Fruit fly (Drosophila melanogaster) whole organism, prepupa: ENCODE measurements around the gene CG4041.
A peak's percentile ranks its signal among the peaks of the same experiment; 100 is the strongest.

Experiments used
- Blimp-1 ChIP-seq: fragments of 200-800 bp; sonication (Bioruptor generic); optimal IDR thresholded peaks from 3 replicates; lab custom pipeline; 2017; ENCODE audit warnings: missing biosample characterization, missing genetic modification characterization, mild to moderate bottlenecking, moderate library complexity, missing genetic modification reagents
- CG10631 ChIP-seq: fragments of 200-800 bp; sonication (Bioruptor generic); optimal IDR thresholded peaks from 2 replicates; lab custom pipeline; 2016; ENCODE audit warnings: missing biosample characterization, missing genetic modification characterization
- CG10669 ChIP-seq: fragments of 200-800 bp; sonication (Bioruptor generic); optimal IDR thresholded peaks from 3 replicates; lab custom pipeline; 2018; ENCODE audit warnings: missing biosample characterization, mild to moderate bottlenecking, missing genetic modification characterization, moderate library complexity
- CG11294 ChIP-seq: fragments of 200-800 bp; sonication (Bioruptor generic); IDR thresholded peaks from 2 replicates; pipeline ENCODE4 v1.3.6; 2022; ENCODE audit warnings: missing biosample characterization, missing genetic modification characterization
- CG11762 ChIP-seq: fragments of 200-800 bp; sonication (Bioruptor generic); optimal IDR thresholded peaks from 3 replicates; lab custom pipeline; 2016; ENCODE audit warnings: missing biosample characterization, missing genetic modification characterization; ENCODE audit not compliant: insufficient read depth
- CG15336 ChIP-seq: fragments of 200-800 bp; sonication (Bioruptor generic); IDR thresholded peaks from 2 replicates; pipeline ENCODE4 v1.3.6; 2022; ENCODE audit warnings: missing biosample characterization, missing genetic modification characterization
- CG1621 ChIP-seq: fragments of 200-800 bp; sonication (Bioruptor generic); optimal IDR thresholded peaks from 3 replicates; lab custom pipeline; 2018; ENCODE audit warnings: missing biosample characterization, mild to moderate bottlenecking, missing genetic modification characterization
- CG16779 ChIP-seq: fragments of 200-800 bp; sonication (Bioruptor generic); optimal IDR thresholded peaks from 3 replicates; lab custom pipeline; 2017; ENCODE audit warnings: missing biosample characterization, mild to moderate bottlenecking, missing genetic modification characterization
- CG31627 ChIP-seq: fragments of 200-800 bp; sonication (Bioruptor generic); optimal IDR thresholded peaks from 3 replicates; lab custom pipeline; 2016; ENCODE audit warnings: missing biosample characterization, missing genetic modification characterization
- CG32006 ChIP-seq: fragments of 200-800 bp; sonication (Bioruptor generic); optimal IDR thresholded peaks from 3 replicates; lab custom pipeline; 2017; ENCODE audit warnings: missing biosample characterization, mild to moderate bottlenecking, missing genetic modification characterization
- CG34406 ChIP-seq: fragments of 200-800 bp; sonication (Bioruptor generic); optimal IDR thresholded peaks from 3 replicates; lab custom pipeline; 2016; ENCODE audit warnings: missing biosample characterization, missing genetic modification characterization
- CG3919 ChIP-seq: fragments of 200-800 bp; sonication (Bioruptor generic); optimal IDR thresholded peaks from 3 replicates; lab custom pipeline; 2016; ENCODE audit warnings: missing biosample characterization, missing genetic modification characterization
- CG6163 ChIP-seq: fragments of 200-800 bp; sonication (Bioruptor generic); IDR thresholded peaks from 3 replicates; pipeline ENCODE4 v1.3.6; 2022; ENCODE audit warnings: missing biosample characterization, missing genetic modification characterization
- CG6276 ChIP-seq: fragments of 200-800 bp; sonication (Bioruptor generic); optimal IDR thresholded peaks from 2 replicates; lab custom pipeline; 2017; ENCODE audit warnings: missing biosample characterization, mild to moderate bottlenecking, missing genetic modification characterization
- CG6792 ChIP-seq: fragments of 200-800 bp; sonication (Bioruptor generic); optimal IDR thresholded peaks from 3 replicates; lab custom pipeline; 2016; ENCODE audit warnings: missing biosample characterization, missing genetic modification characterization
- CG6854 ChIP-seq: fragments of 200-800 bp; sonication (Bioruptor generic); optimal IDR thresholded peaks from 2 replicates; lab custom pipeline; 2017; ENCODE audit warnings: missing biosample characterization, mild to moderate bottlenecking, missing genetic modification characterization
- CG8319 ChIP-seq: fragments of 200-800 bp; sonication (Bioruptor generic); optimal IDR thresholded peaks from 3 replicates; lab custom pipeline; 2016; ENCODE audit warnings: missing biosample characterization, missing genetic modification characterization
- CG8632 ChIP-seq: fragments of 200-800 bp; sonication (Bioruptor generic); optimal IDR thresholded peaks from 3 replicates; lab custom pipeline; 2016; ENCODE audit warnings: missing biosample characterization, missing genetic modification characterization
- CG9139 ChIP-seq: fragments of 200-800 bp; sonication (Bioruptor generic); optimal IDR thresholded peaks from 3 replicates; lab custom pipeline; 2017; ENCODE audit warnings: missing biosample characterization, mild to moderate bottlenecking, missing genetic modification characterization
- Eip75B ChIP-seq: fragments of 200-800 bp; sonication (Bioruptor generic); optimal IDR thresholded peaks from 3 replicates; lab custom pipeline; 2016; ENCODE audit warnings: missing biosample characterization, missing genetic modification characterization
- Eip78C ChIP-seq: fragments of 200-800 bp; sonication (Bioruptor generic); peaks from one replicate; lab custom pipeline; 2016; ENCODE audit warnings: missing biosample characterization, missing genetic modification characterization
- Ets21C ChIP-seq: fragments of 200-800 bp; sonication (Bioruptor generic); optimal IDR thresholded peaks from 3 replicates; lab custom pipeline; 2016; ENCODE audit warnings: missing biosample characterization, missing genetic modification characterization
- Ets96B ChIP-seq: fragments of 200-800 bp; optimal IDR thresholded peaks from 2 replicates; lab custom pipeline; 2019; ENCODE audit warnings: missing biosample characterization, mild to moderate bottlenecking, missing genetic modification characterization, moderate library complexity
- Gug ChIP-seq: fragments of 200-800 bp; sonication (Bioruptor generic); IDR thresholded peaks from 2 replicates; pipeline ENCODE4 v1.3.6; 2022; ENCODE audit warnings: missing biosample characterization, missing genetic modification characterization
- Hr38 ChIP-seq: sonication (Bioruptor generic); optimal IDR thresholded peaks from 2 replicates; lab custom pipeline; 2016; ENCODE audit warnings: missing biosample characterization, missing genetic modification characterization
- Hr39 ChIP-seq: fragments of 200-800 bp; sonication (Bioruptor generic); optimal IDR thresholded peaks from 2 replicates; lab custom pipeline; 2016; ENCODE audit warnings: missing biosample characterization, missing genetic modification characterization
- Met ChIP-seq: fragments of 200-800 bp; sonication (Bioruptor generic); optimal IDR thresholded peaks from 3 replicates; lab custom pipeline; 2016; ENCODE audit warnings: missing biosample characterization, missing genetic modification characterization
- OdsH ChIP-seq: fragments of 200-800 bp; sonication (Bioruptor generic); optimal IDR thresholded peaks from 3 replicates; lab custom pipeline; 2016; ENCODE audit warnings: missing biosample characterization, missing genetic modification characterization
- Smox ChIP-seq: fragments of 200-800 bp; sonication (Bioruptor generic); optimal IDR thresholded peaks from 3 replicates; lab custom pipeline; 2016; ENCODE audit warnings: missing biosample characterization, missing genetic modification characterization
- Sox102F ChIP-seq: fragments of 200-800 bp; sonication (Bioruptor generic); optimal IDR thresholded peaks from 2 replicates; lab custom pipeline; 2016; ENCODE audit warnings: missing biosample characterization, mild to moderate bottlenecking, missing genetic modification characterization
- Sox14 ChIP-seq: fragments of 200-800 bp; sonication (Bioruptor generic); optimal IDR thresholded peaks from 3 replicates; lab custom pipeline; 2016; ENCODE audit warnings: missing biosample characterization, missing genetic modification characterization
- dac ChIP-seq: fragments of 200-800 bp; sonication (Bioruptor generic); optimal IDR thresholded peaks from 2 replicates; lab custom pipeline; 2017; ENCODE audit warnings: missing biosample characterization, mild to moderate bottlenecking, missing genetic modification characterization
- dsx ChIP-seq: fragments of 200-800 bp; optimal IDR thresholded peaks from 3 replicates; lab custom pipeline; 2019; ENCODE audit warnings: missing biosample characterization, mild to moderate bottlenecking, missing genetic modification characterization, moderate library complexity; ENCODE audit not compliant: poor library complexity, severe bottlenecking
- eg ChIP-seq: fragments of 200-800 bp; sonication (Bioruptor generic); IDR thresholded peaks from 3 replicates; pipeline ENCODE4 v1.3.6; 2022; ENCODE audit warnings: missing biosample characterization, missing genetic modification characterization
- esn ChIP-seq: fragments of 200-800 bp; sonication (Bioruptor generic); optimal IDR thresholded peaks from 2 replicates; lab custom pipeline; 2016; ENCODE audit warnings: missing biosample characterization, mild to moderate bottlenecking, missing genetic modification characterization, moderate library complexity
- fd59A ChIP-seq: fragments of 200-800 bp; sonication (Bioruptor generic); optimal IDR thresholded peaks from 2 replicates; lab custom pipeline; 2017; ENCODE audit warnings: missing biosample characterization, mild to moderate bottlenecking, missing genetic modification characterization, missing genetic modification reagents
- fd85E ChIP-seq: fragments of 200-800 bp; sonication (Bioruptor generic); optimal IDR thresholded peaks from 3 replicates; lab custom pipeline; 2016; ENCODE audit warnings: missing biosample characterization, missing genetic modification characterization
- fkh ChIP-seq: fragments of 200-800 bp; sonication (Bioruptor generic); optimal IDR thresholded peaks from 3 replicates; lab custom pipeline; 2017; ENCODE audit warnings: missing biosample characterization, mild to moderate bottlenecking, missing genetic modification characterization, moderate library complexity
- net ChIP-seq: fragments of 200-800 bp; sonication (Bioruptor generic); optimal IDR thresholded peaks from 3 replicates; lab custom pipeline; 2016; ENCODE audit warnings: missing biosample characterization, missing genetic modification characterization
- pdm3 ChIP-seq: fragments of 200-800 bp; sonication (Bioruptor generic); optimal IDR thresholded peaks from 3 replicates; lab custom pipeline; 2016; ENCODE audit warnings: missing biosample characterization, missing genetic modification characterization
- salr ChIP-seq, 2 experiments: fragments of 200-800 bp; sonication (Bioruptor generic); optimal IDR thresholded peaks; 3 replicates each; lab custom pipeline; 2016 to 2018; ENCODE audit warnings: missing biosample characterization in 2 of 2, missing genetic modification characterization in 2 of 2, mild to moderate bottlenecking in 1 of 2
- ss ChIP-seq, 2 experiments: fragments of 200-800 bp; sonication (Bioruptor generic); optimal IDR thresholded peaks; 2 replicates in 1 of 2; 3 replicates in 1 of 2; lab custom pipeline; 2017 to 2018; ENCODE audit warnings: mild to moderate bottlenecking in 2 of 2, missing biosample characterization in 2 of 2, missing genetic modification characterization in 2 of 2, moderate library complexity in 1 of 2
- svp ChIP-seq: fragments of 200-800 bp; sonication (Bioruptor generic); peaks from one replicate; lab custom pipeline; 2016; ENCODE audit warnings: missing biosample characterization, missing genetic modification characterization
- topi ChIP-seq: fragments of 200-800 bp; sonication (Bioruptor generic); optimal IDR thresholded peaks from 3 replicates; lab custom pipeline; 2016; ENCODE audit warnings: missing biosample characterization, missing genetic modification characterization
- vri ChIP-seq: fragments of 200-800 bp; sonication (Bioruptor generic); optimal IDR thresholded peaks from 3 replicates; lab custom pipeline; 2016; ENCODE audit warnings: missing biosample characterization, mild to moderate bottlenecking, missing genetic modification characterization

The CG4041 gene

DNA sequence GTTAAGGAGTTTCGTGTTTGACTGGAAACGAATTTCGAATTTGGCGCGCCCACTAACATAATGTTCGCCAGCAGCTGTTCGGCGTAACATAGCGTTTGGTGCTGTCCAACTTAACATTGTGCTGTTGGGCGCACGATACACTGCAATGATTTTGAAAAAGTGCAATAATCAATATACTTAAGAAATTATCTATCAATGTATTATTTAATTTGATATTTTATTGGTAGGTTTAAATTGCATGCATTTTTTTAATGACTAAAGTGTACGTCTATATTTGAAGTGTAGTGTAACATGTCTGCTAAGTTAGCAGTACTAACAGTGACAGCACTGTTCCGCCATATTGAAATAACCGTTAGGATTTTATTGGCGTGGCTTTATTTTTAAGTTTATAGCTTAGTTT, 11.7 kb downstream of the CG4041 start, which contains the start of gene CG6927 (continued):
- TF ChIP-seq CG10631 (peak; percentile 80), fkh (GFP tag; lab: Kevin White, UChicago) (no peak), pdm3 (GFP tag; lab: Kevin White, UChicago) (peak; percentile 54), CG16779 (peak; percentile 74), CG8319 (no peak), ss (GFP tag; optimal IDR thresholded peaks at IDR 0.05; lab: Kevin White, UChicago) (peak in 1 of 2 experiments; percentile 28), salr (GFP tag; optimal IDR thresholded peaks at IDR 0.05; lab: Kevin White, UChicago) (peak; percentile 34 to 53), CG15336 (peak; percentile 87), dac (peak; percentile 19), fd59A (peak; percentile 44), CG11762 (peak; percentile 28), CG8632 (GFP tag; lab: Kevin White, UChicago) (peak; percentile 65), Sox14 (peak; percentile 57), Sox102F (GFP tag; lab: Kevin White, UChicago) (peak; percentile 16), Smox (GFP tag; lab: Kevin White, UChicago) (peak; percentile 50), net (GFP tag; lab: Kevin White, UChicago) (peak; percentile 43), eg (peak; percentile 97), fd85E (no peak)

dm6 chrX:4896892-4897291, 21.4 kb downstream of the CG4041 start:
- TF ChIP-seq Ets96B (tag; lab: Kevin White, UChicago): no peak
- TF ChIP-seq svp (GFP tag; lab: Kevin White, UChicago): no peak
- TF ChIP-seq CG6792 (GFP tag; lab: Kevin White, UChicago): no peak
- TF ChIP-seq dac: no peak
- TF ChIP-seq dsx (GFP tag; lab: Kevin White, UChicago): no peak
- TF ChIP-seq CG11294: no peak
- no peak for TF ChIP-seq net (GFP tag; lab: Kevin White, UChicago)
- TF ChIP-seq CG31627 (GFP tag; lab: Kevin White, UChicago): no peak
- TF ChIP-seq Ets21C (GFP tag; lab: Kevin White, UChicago): no peak
- TF ChIP-seq OdsH (GFP tag; lab: Kevin White, UChicago): no peak
- TF ChIP-seq eg: no peak
- TF ChIP-seq CG10669 (GFP tag; lab: Kevin White, UChicago): no peak
- no peak for TF ChIP-seq Hr38 (GFP tag; lab: Kevin White, UChicago)
- no peak for TF ChIP-seq Met
- no peak for TF ChIP-seq CG1621
- no peak for TF ChIP-seq CG8319
- TF ChIP-seq CG3919: no peak
- no peak for TF ChIP-seq esn

DNA sequence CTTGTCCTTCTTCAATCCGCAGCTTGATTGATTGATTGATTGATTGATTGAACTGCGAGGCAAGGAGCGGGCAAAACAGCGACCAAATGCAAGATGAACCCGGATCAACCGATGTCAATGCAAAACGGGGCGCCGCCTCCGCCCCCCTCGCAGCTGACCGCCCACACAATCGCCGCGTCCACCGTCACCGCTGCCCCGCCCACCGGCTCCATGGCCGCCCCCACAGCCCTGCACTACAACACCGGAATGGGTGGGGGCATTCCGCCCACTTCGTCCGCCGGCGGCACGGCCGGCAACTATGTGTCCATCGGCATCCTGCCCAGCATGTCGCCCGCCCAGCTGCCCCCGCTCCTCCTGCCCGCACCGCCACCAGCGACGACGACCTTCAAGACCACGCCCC, 23.7 kb downstream of the CG4041 start:
- no peak for TF ChIP-seq CG16779
- no peak for TF ChIP-seq CG34406
- no peak for TF ChIP-seq Hr39 (GFP tag; lab: Kevin White, UChicago)
- TF ChIP-seq esn: no peak
- no peak for TF ChIP-seq CG6792 (GFP tag; lab: Kevin White, UChicago)
- TF ChIP-seq Blimp-1: no peak
- TF ChIP-seq pdm3 (GFP tag; lab: Kevin White, UChicago): no peak
- no peak for TF ChIP-seq CG9139 (GFP tag; lab: Kevin White, UChicago)
- no peak for TF ChIP-seq CG6854
- no peak for TF ChIP-seq Eip78C

- no peak for TF ChIP-seq ss (GFP tag; optimal IDR thresholded peaks at IDR 0.05; lab: Kevin White, UChicago)
- peak; percentile 60; the same call in 2 of the 3 replicates for TF ChIP-seq eg
- no peak for TF ChIP-seq CG3919
- peak; percentile 20 for TF ChIP-seq CG6276 (GFP tag; lab: Kevin White, UChicago)
- no peak for TF ChIP-seq net (GFP tag; lab: Kevin White, UChicago)
- TF ChIP-seq svp (GFP tag; lab: Kevin White, UChicago): no peak
- TF ChIP-seq dsx (GFP tag; lab: Kevin White, UChicago): no peak
- peak; percentile 13 for TF ChIP-seq Eip78C
- TF ChIP-seq CG6163 (GFP tag; lab: Robert Waterston, UW): 0 out of 3 replicates have a peak, but pooled peaks have one; percentile 18
- peak; percentile 41; the same call in 1 of the 2 replicates for TF ChIP-seq CG15336
- TF ChIP-seq Sox102F (GFP tag; lab: Kevin White, UChicago): no peak
- TF ChIP-seq vri (GFP tag; lab: Kevin White, UChicago): no peak
- no peak for TF ChIP-seq CG8632 (GFP tag; lab: Kevin White, UChicago)
- peak; percentile 26; the same call in 1 of the 2 replicates for TF ChIP-seq Gug (GFP tag; lab: Robert Waterston, UW)
- peak; percentile 28 for TF ChIP-seq CG32006 (GFP tag; lab: Kevin White, UChicago)
- TF ChIP-seq Eip75B (GFP tag; lab: Kevin White, UChicago): no peak
- TF ChIP-seq topi (GFP tag; lab: Kevin White, UChicago): no peak
These were observed 32.4 kb downstream of the CG4041 start for dm6 chrX:4885875-4886274.
